Fruit fly (Drosophila melanogaster) whole organism, embryonic: ENCODE data around the gene HP1c.

Experiments used
- BEAF-32 ChIP-seq: fragments of 200-800 bp; sonication (Bioruptor generic); optimal IDR thresholded peaks from 3 replicates; lab custom pipeline; 2017; ENCODE audit warnings: missing biosample characterization, missing genetic modification characterization, mild to moderate bottlenecking, moderate library complexity, missing genetic modification reagents
- Bgb ChIP-seq: fragments of 200-800 bp; sonication (Bioruptor generic); IDR thresholded peaks from 2 replicates; pipeline ENCODE4 v1.3.6; 2022; ENCODE audit warnings: missing biosample characterization, missing genetic modification characterization; ENCODE audit not compliant: partially characterized antibody
- CG10979 ChIP-seq: fragments of 200-800 bp; sonication (Bioruptor generic); optimal IDR thresholded peaks from 2 replicates; lab custom pipeline; 2018; ENCODE audit warnings: missing biosample characterization, mild to moderate bottlenecking, missing genetic modification characterization, moderate library complexity
- CG11723 ChIP-seq: fragments of 200-800 bp; sonication (Bioruptor generic); optimal IDR thresholded peaks from 2 replicates; lab custom pipeline; 2017; ENCODE audit warnings: missing biosample characterization, mild to moderate bottlenecking, missing genetic modification characterization
- CG12155 ChIP-seq: fragments of 200-800 bp; sonication (Bioruptor generic); optimal IDR thresholded peaks from 3 replicates; lab custom pipeline; 2016; ENCODE audit warnings: missing biosample characterization, missing genetic modification characterization
- CG12942 ChIP-seq: fragments of 200-800 bp; sonication (Bioruptor generic); optimal IDR thresholded peaks from 3 replicates; lab custom pipeline; 2016; ENCODE audit warnings: missing biosample characterization, missing genetic modification characterization
- CG13123 ChIP-seq: fragments of 200-800 bp; sonication (Bioruptor generic); optimal IDR thresholded peaks from 2 replicates; lab custom pipeline; 2016; ENCODE audit warnings: missing biosample characterization, missing genetic modification characterization
- CG14965 ChIP-seq: fragments of 200-800 bp; sonication (Bioruptor generic); optimal IDR thresholded peaks from 2 replicates; lab custom pipeline; 2016; ENCODE audit warnings: missing biosample characterization, missing genetic modification characterization, borderline replicate concordance
- CG16815 ChIP-seq: fragments of 200-800 bp; sonication (Bioruptor generic); optimal IDR thresholded peaks from 3 replicates; lab custom pipeline; 2017; ENCODE audit warnings: missing biosample characterization, mild to moderate bottlenecking, missing genetic modification characterization
- CG17568 ChIP-seq: fragments of 200-800 bp; sonication (Bioruptor generic); optimal IDR thresholded peaks from 2 replicates; lab custom pipeline; 2018; ENCODE audit warnings: missing biosample characterization, mild to moderate bottlenecking, missing genetic modification characterization, moderate library complexity
- CG17612 ChIP-seq: fragments of 200-800 bp; sonication (Bioruptor generic); IDR thresholded peaks from 2 replicates; pipeline ENCODE4 v1.3.6; 2022; ENCODE audit warnings: missing biosample characterization, missing genetic modification characterization
- CG17829 ChIP-seq: fragments of 200-800 bp; optimal IDR thresholded peaks from 2 replicates; lab custom pipeline; 2019; ENCODE audit warnings: missing biosample characterization, mild to moderate bottlenecking, missing genetic modification characterization, moderate library complexity
- CG32532 ChIP-seq: fragments of 200-800 bp; sonication (Bioruptor generic); IDR thresholded peaks from 2 replicates; pipeline ENCODE4 v1.3.6; 2022; ENCODE audit warnings: missing biosample characterization, missing genetic modification characterization
- CG33213 ChIP-seq: fragments of 200-800 bp; sonication (Bioruptor generic); optimal IDR thresholded peaks from 3 replicates; lab custom pipeline; 2016; ENCODE audit warnings: missing biosample characterization, missing genetic modification characterization
- CG33557 ChIP-seq: fragments of 200-800 bp; sonication (Bioruptor generic); optimal IDR thresholded peaks from 2 replicates; lab custom pipeline; 2019; ENCODE audit warnings: missing biosample characterization, mild to moderate bottlenecking, missing genetic modification characterization, moderate library complexity
- CG3995 ChIP-seq: fragments of 200-800 bp; sonication (Bioruptor generic); optimal IDR thresholded peaks from 3 replicates; lab custom pipeline; 2016; ENCODE audit warnings: missing biosample characterization, missing genetic modification characterization
- CG4282 ChIP-seq: fragments of 200-800 bp; sonication (Bioruptor generic); optimal IDR thresholded peaks from 2 replicates; lab custom pipeline; 2016; ENCODE audit warnings: missing biosample characterization, missing genetic modification characterization
- CG7556 ChIP-seq: fragments of 200-800 bp; sonication (Bioruptor generic); optimal IDR thresholded peaks from 2 replicates; lab custom pipeline; 2017; ENCODE audit warnings: missing biosample characterization, mild to moderate bottlenecking, missing genetic modification characterization
- CG7928 ChIP-seq: fragments of 200-800 bp; sonication (Bioruptor generic); optimal IDR thresholded peaks from 2 replicates; lab custom pipeline; 2017; ENCODE audit warnings: missing biosample characterization, mild to moderate bottlenecking, missing genetic modification characterization
- CG8944 ChIP-seq: fragments of 200-800 bp; sonication (Bioruptor generic); optimal IDR thresholded peaks from 3 replicates; lab custom pipeline; 2016; ENCODE audit warnings: missing biosample characterization, missing genetic modification characterization
- CkIIα-i1 ChIP-seq: fragments of 200-800 bp; sonication (Bioruptor generic); IDR thresholded peaks from 2 replicates; pipeline ENCODE4 v1.3.6; 2022; ENCODE audit warnings: missing biosample characterization, missing genetic modification characterization
- Dbx ChIP-seq: fragments of 200-800 bp; sonication (Bioruptor generic); IDR thresholded peaks from 3 replicates; pipeline ENCODE4 v1.3.6; 2022; ENCODE audit warnings: missing biosample characterization, missing genetic modification characterization
- Dfd ChIP-seq, 2 experiments: fragments of >200 bp; optimal IDR thresholded peaks; 2 replicates each; lab custom pipeline; 2017; ENCODE audit warnings: missing biosample characterization in 2 of 2, missing genetic modification characterization in 2 of 2
- Doc2 ChIP-seq: fragments of 200-800 bp; sonication (Bioruptor generic); IDR thresholded peaks from 2 replicates; pipeline ENCODE4 v1.3.6; 2022; ENCODE audit warnings: missing biosample characterization, missing genetic modification characterization
- Ets97D ChIP-seq: fragments of 200-800 bp; sonication (Bioruptor generic); optimal IDR thresholded peaks from 3 replicates; lab custom pipeline; 2016; ENCODE audit warnings: missing biosample characterization, missing genetic modification characterization
- HLH4C ChIP-seq: fragments of 200-800 bp; sonication (Bioruptor generic); IDR thresholded peaks from 3 replicates; pipeline ENCODE4 v1.3.6; 2022; ENCODE audit warnings: missing biosample characterization, missing genetic modification characterization; ENCODE audit not compliant: partially characterized antibody
- HmgD ChIP-seq: fragments of 200-800 bp; sonication (Bioruptor generic); optimal IDR thresholded peaks from 3 replicates; lab custom pipeline; 2016; ENCODE audit warnings: missing biosample characterization, missing genetic modification characterization
- Hmr ChIP-seq: fragments of 200-800 bp; sonication (Bioruptor generic); optimal IDR thresholded peaks from 3 replicates; lab custom pipeline; 2017; ENCODE audit warnings: mild to moderate bottlenecking, missing biosample characterization, missing genetic modification reagents, missing genetic modification characterization
- Hsf ChIP-seq: fragments of 200-800 bp; sonication (Bioruptor generic); optimal IDR thresholded peaks from 3 replicates; lab custom pipeline; 2016; ENCODE audit warnings: missing biosample characterization, missing genetic modification characterization
- Max ChIP-seq: fragments of 200-800 bp; sonication (Bioruptor generic); optimal IDR thresholded peaks from 2 replicates; lab custom pipeline; 2016; ENCODE audit warnings: missing biosample characterization, mild to moderate bottlenecking, missing genetic modification characterization
- Myb ChIP-seq: fragments of 200-800 bp; sonication (Bioruptor generic); optimal IDR thresholded peaks from 2 replicates; lab custom pipeline; 2016; ENCODE audit warnings: missing biosample characterization, missing genetic modification characterization
- Neu2 ChIP-seq: fragments of 200-800 bp; sonication (Bioruptor generic); optimal IDR thresholded peaks from 3 replicates; lab custom pipeline; 2016; ENCODE audit warnings: missing biosample characterization, missing genetic modification characterization, borderline replicate concordance
- Rfx ChIP-seq: fragments of 200-800 bp; sonication (Bioruptor generic); IDR thresholded peaks from 2 replicates; pipeline ENCODE4 v1.3.6; 2022; ENCODE audit warnings: missing biosample characterization, missing genetic modification characterization
- Trl ChIP-seq, 3 experiments: fragments of >200 bp in 2 of 3; fragments of 200-800 bp in 1 of 3; sonication (Bioruptor generic) in 1 of 3; optimal IDR thresholded peaks; 2 replicates in 1 of 3; 3 replicates in 2 of 3; lab custom pipeline; 2016 to 2017; ENCODE audit warnings: missing biosample characterization in 1 of 3, missing genetic modification characterization in 1 of 3
- bcd ChIP-seq: fragments of 200-800 bp; sonication (Bioruptor generic); optimal IDR thresholded peaks from 2 replicates; lab custom pipeline; 2017; ENCODE audit warnings: missing biosample characterization, mild to moderate bottlenecking, missing genetic modification characterization
- cas ChIP-seq: fragments of 200-800 bp; sonication (Bioruptor generic); IDR thresholded peaks from 2 replicates; pipeline ENCODE4 v1.3.6; 2022; ENCODE audit warnings: missing biosample characterization, missing genetic modification characterization
- caup ChIP-seq: fragments of 200-800 bp; sonication (Bioruptor generic); optimal IDR thresholded peaks from 3 replicates; lab custom pipeline; 2017; ENCODE audit warnings: missing biosample characterization, mild to moderate bottlenecking, missing genetic modification characterization, moderate library complexity; ENCODE audit not compliant: severe bottlenecking
- dimm ChIP-seq: fragments of 200-800 bp; sonication (Bioruptor generic); IDR thresholded peaks from 2 replicates; pipeline ENCODE4 v1.3.6; 2022; ENCODE audit warnings: missing biosample characterization, missing genetic modification characterization
- dmrt99B ChIP-seq: fragments of 200-800 bp; sonication (Bioruptor generic); optimal IDR thresholded peaks from 2 replicates; lab custom pipeline; 2018; ENCODE audit warnings: missing biosample characterization, mild to moderate bottlenecking, missing genetic modification characterization, moderate library complexity
- dysf ChIP-seq: fragments of 200-800 bp; sonication (Bioruptor generic); IDR thresholded peaks from 3 replicates; pipeline ENCODE4 v1.3.6; 2022; ENCODE audit warnings: missing biosample characterization, missing genetic modification characterization
- ewg ChIP-seq: fragments of 200-800 bp; sonication (Bioruptor generic); optimal IDR thresholded peaks from 3 replicates; lab custom pipeline; 2017; ENCODE audit warnings: mild to moderate bottlenecking, missing biosample characterization, missing genetic modification reagents, missing genetic modification characterization
- fd102C ChIP-seq: fragments of 200-800 bp; sonication (Bioruptor generic); optimal IDR thresholded peaks from 2 replicates; lab custom pipeline; 2018; ENCODE audit warnings: missing biosample characterization, mild to moderate bottlenecking, missing genetic modification characterization, moderate library complexity
- gce ChIP-seq: fragments of 200-800 bp; sonication (Bioruptor generic); IDR thresholded peaks from 3 replicates; pipeline ENCODE4 v1.3.6; 2022; ENCODE audit warnings: missing biosample characterization, missing genetic modification characterization
- grn ChIP-seq: fragments of 200-800 bp; sonication (Bioruptor generic); optimal IDR thresholded peaks from 3 replicates; lab custom pipeline; 2017; ENCODE audit warnings: missing biosample characterization, missing genetic modification characterization
- lov ChIP-seq, 2 experiments: fragments of 200-800 bp in 1 of 2; fragments of >200 bp in 1 of 2; sonication (Bioruptor generic) in 1 of 2; IDR thresholded peaks in 1 of 2; optimal IDR thresholded peaks in 1 of 2; 2 replicates in 1 of 2; 3 replicates in 1 of 2; pipeline versions ENCODE4 v1.3.6 to Lab custom; 2017 to 2022; ENCODE audit warnings: missing biosample characterization in 1 of 2, missing genetic modification characterization in 1 of 2
- pnt ChIP-seq: fragments of 200-800 bp; sonication (Bioruptor generic); optimal IDR thresholded peaks from 3 replicates; lab custom pipeline; 2016; ENCODE audit warnings: missing biosample characterization, missing genetic modification characterization
- salm ChIP-seq: fragments of 200-800 bp; sonication (Bioruptor generic); optimal IDR thresholded peaks from 2 replicates; lab custom pipeline; 2018; ENCODE audit warnings: missing biosample characterization, mild to moderate bottlenecking, missing genetic modification characterization
- tx ChIP-seq: fragments of 200-800 bp; sonication (Bioruptor generic); optimal IDR thresholded peaks from 2 replicates; lab custom pipeline; 2016; ENCODE audit warnings: missing biosample characterization, missing genetic modification characterization
- zen ChIP-seq: fragments of 200-800 bp; sonication (Bioruptor generic); optimal IDR thresholded peaks from 3 replicates; lab custom pipeline; 2018; ENCODE audit warnings: missing biosample characterization, mild to moderate bottlenecking, missing genetic modification characterization, moderate library complexity
- zf30C ChIP-seq: fragments of 200-800 bp; sonication (Bioruptor generic); optimal IDR thresholded peaks from 3 replicates; lab custom pipeline; 2018; ENCODE audit warnings: missing biosample characterization, mild to moderate bottlenecking, missing genetic modification characterization

The HP1c gene

dm6 chr3R:22781412-22781811, 36.0 kb downstream of the HP1c start (continued):
- TF ChIP-seq fd102C (GFP tag; lab: Kevin White, UChicago) (no peak), CG11723 (no peak), CG8944 (GFP tag; lab: Kevin White, UChicago) (no peak), Doc2 (GFP tag; lab: Robert Waterston, UW) (no peak), bcd (GFP tag; lab: Kevin White, UChicago) (no peak), HmgD (GFP tag; lab: Kevin White, UChicago) (no peak), CG17612 (GFP tag; lab: Robert Waterston, UW) (no peak), grn (GFP tag; lab: Kevin White, UChicago) (no peak), CG17568 (GFP tag; lab: Kevin White, UChicago) (no peak), tx (no peak), Hsf (GFP tag; lab: Kevin White, UChicago) (no peak), CG12942 (no peak), CG17829 (peak; percentile 7), CG10979 (tag; lab: Kevin White, UChicago) (no peak), dysf (GFP tag; lab: Robert Waterston, UW) (0 out of 3 replicates have a peak, but pooled peaks have one; percentile 19), Dbx (GFP tag; lab: Robert Waterston, UW) (peak; percentile 36; the same call in 2 of the 3 replicates), dmrt99B (tag; lab: Kevin White, UChicago) (no peak), CG3995 (no peak), Myb (GFP tag; lab: Kevin White, UChicago) (no peak), Trl (optimal IDR thresholded peaks at IDR 0.05; lab: Kevin White, UChicago) (peak; percentile 52 to 71), Trl (GFP tag; optimal IDR thresholded peaks at IDR 0.05; lab: Kevin White, UChicago) (no peak), CG33557 (GFP tag; lab: Kevin White, UChicago) (no peak), CG33213 (GFP tag; lab: Kevin White, UChicago) (no peak), CG7556 (GFP tag; lab: Kevin White, UChicago) (no peak), CkIIα-i1 (GFP tag; lab: Robert Waterston, UW) (no peak), pnt (no peak), cas (GFP tag; lab: Robert Waterston, UW) (no peak), ewg (no peak), zen (tag; lab: Kevin White, UChicago) (peak; percentile 8), CG12155 (GFP tag; lab: Kevin White, UChicago) (no peak), CG7928 (no peak), CG14965 (GFP tag; lab: Kevin White, UChicago) (no peak), dimm (no peak), CG13123 (GFP tag; lab: Kevin White, UChicago) (no peak), Rfx (GFP tag; lab: Robert Waterston, UW) (peak; percentile 29; the same call in 1 of the 2 replicates), zf30C (GFP tag; lab: Kevin White, UChicago) (no peak), Max (GFP tag; lab: Kevin White, UChicago) (no peak), Neu2 (GFP tag; lab: Kevin White, UChicago) (no peak), salm (tag; lab: Kevin White, UChicago) (no peak), CG4282 (no peak), BEAF-32 (GFP tag; lab: Kevin White, UChicago) (no peak), Ets97D (GFP tag; lab: Kevin White, UChicago) (no peak), HLH4C (no peak), CG16815 (GFP tag; lab: Kevin White, UChicago) (no peak), Hmr (GFP tag; lab: Kevin White, UChicago) (peak; percentile 20), gce (GFP tag; lab: Robert Waterston, UW) (0 out of 3 replicates have a peak, but pooled peaks have one; percentile 22), Dfd (GFP tag; optimal IDR thresholded peaks at IDR 0.05; lab: Kevin White, UChicago) (no peak), caup (GFP tag; lab: Kevin White, UChicago) (peak; percentile 8), Bgb (GFP tag; lab: Robert Waterston, UW) (no peak; the same call in 1 of the 2 replicates), CG32532 (GFP tag; lab: Robert Waterston, UW) (peak; percentile 63), lov (optimal IDR thresholded peaks at IDR 0.05; lab: Kevin White, UChicago) (no peak), lov (GFP tag; IDR thresholded peaks at IDR 0.05; lab: Robert Waterston, UW) (peak; percentile 54; the same call in 1 of the 3 replicates)
